Worm (Caenorhabditis elegans) whole organism, early embryonic: ENCODE data around the gene C16D9.4.

Source experiments
- F13C5.2 ChIP-seq: sonication (generic microtip); optimal IDR thresholded peaks from 2 replicates; lab custom pipeline; 2017; ENCODE audit warnings: mild to moderate bottlenecking, missing genetic modification characterization, inconsistent platforms, missing compliant biosample characterization
- aly-1 ChIP-seq: sonication (generic microtip); optimal IDR thresholded peaks from 2 replicates; lab custom pipeline; 2016; ENCODE audit warnings: missing genetic modification characterization, missing compliant biosample characterization
- ets-7 ChIP-seq: sonication (generic microtip); optimal IDR thresholded peaks from 2 replicates; lab custom pipeline; 2016; ENCODE audit warnings: missing genotype, missing genetic modification characterization, missing compliant biosample characterization
- hmbx-1 ChIP-seq: sonication (generic microtip); optimal IDR thresholded peaks from 2 replicates; lab custom pipeline; 2016; ENCODE audit warnings: mild to moderate bottlenecking, missing genetic modification characterization, missing compliant biosample characterization
- hnd-1 ChIP-seq: sonication (generic microtip); optimal IDR thresholded peaks from 2 replicates; lab custom pipeline; 2016; ENCODE audit warnings: missing genetic modification characterization, missing compliant biosample characterization
- pes-1 ChIP-seq: fragments of 200-800 bp; sonication (Bioruptor generic); IDR thresholded peaks from 2 replicates; pipeline ENCODE4 v1.3.6; 2022; ENCODE audit warnings: missing genetic modification reagents, missing genetic modification characterization, missing compliant biosample characterization
- sea-1 ChIP-seq: fragments of 200-800 bp; sonication (Bioruptor generic); conservative IDR thresholded peaks from 2 replicates; pipeline ENCODE4 v1.3.6; 2022; ENCODE audit warnings: missing genetic modification characterization, missing compliant biosample characterization
- tbx-11 ChIP-seq: fragments of 200-800 bp; sonication (Bioruptor generic); IDR thresholded peaks from 2 replicates; pipeline ENCODE4 v1.3.6; 2022; ENCODE audit warnings: missing genetic modification characterization, missing compliant biosample characterization
- tra-4 ChIP-seq: sonication (generic microtip); optimal IDR thresholded peaks from 2 replicates; lab custom pipeline; 2017; ENCODE audit warnings: missing genetic modification characterization, missing compliant biosample characterization

ce11 chrV:8263466-8263865 is 20.8 kb upstream of the C16D9.4 start, which contains the start of gene C16D9.8:
- TF ChIP-seq hmbx-1 (tag; lab: Kevin White, UChicago) (no peak), tbx-11 (GFP tag; lab: Robert Waterston, UW) (no peak), F13C5.2 (no peak), pes-1 (no peak), tra-4 (tag; lab: Kevin White, UChicago) (no peak), hnd-1 (tag; lab: Kevin White, UChicago) (no peak), sea-1 (GFP tag; lab: Robert Waterston, UW) (no peak), aly-1 (tag; lab: Kevin White, UChicago) (no peak), ets-7 (tag; lab: Kevin White, UChicago) (no peak)
